Worm (Caenorhabditis elegans) whole organism, early embryonic: Measurements from ENCODE around the gene fbxb-92.

Source experiments
- F13C5.2 ChIP-seq: sonication (generic microtip); optimal IDR thresholded peaks from 2 replicates; lab custom pipeline; 2017; ENCODE audit warnings: mild to moderate bottlenecking, missing genetic modification characterization, inconsistent platforms, missing compliant biosample characterization
- ama-1 ChIP-seq: fragments of 150-350 bp; optimal IDR thresholded peaks from 2 replicates; lab custom pipeline; 2014
- ceh-13 ChIP-seq: fragments of 200-800 bp; sonication (Bioruptor generic); optimal IDR thresholded peaks from 2 replicates; lab custom pipeline; 2018; ENCODE audit warnings: mild to moderate bottlenecking, missing genetic modification characterization, missing compliant biosample characterization
- ceh-36 ChIP-seq: sonication (generic microtip); optimal IDR thresholded peaks from 2 replicates; lab custom pipeline; 2016; ENCODE audit warnings: missing genetic modification characterization, inconsistent platforms, missing compliant biosample characterization
- ets-7 ChIP-seq: sonication (generic microtip); optimal IDR thresholded peaks from 2 replicates; lab custom pipeline; 2016; ENCODE audit warnings: missing genotype, missing genetic modification characterization, missing compliant biosample characterization
- flt-1 ChIP-seq: fragments of 200-800 bp; sonication (Bioruptor generic); IDR thresholded peaks from 2 replicates; pipeline ENCODE4 v1.3.6; 2022; ENCODE audit warnings: missing genetic modification characterization, missing compliant biosample characterization
- hmbx-1 ChIP-seq: sonication (generic microtip); optimal IDR thresholded peaks from 2 replicates; lab custom pipeline; 2016; ENCODE audit warnings: mild to moderate bottlenecking, missing genetic modification characterization, missing compliant biosample characterization
- pes-1 ChIP-seq: fragments of 200-800 bp; sonication (Bioruptor generic); IDR thresholded peaks from 2 replicates; pipeline ENCODE4 v1.3.6; 2022; ENCODE audit warnings: missing genetic modification reagents, missing genetic modification characterization, missing compliant biosample characterization
- scrt-1 ChIP-seq: fragments of 200-800 bp; sonication (Bioruptor generic); IDR thresholded peaks from 2 replicates; pipeline ENCODE4 v1.3.6; 2022; ENCODE audit warnings: missing genetic modification characterization, missing compliant biosample characterization
- sea-1 ChIP-seq: fragments of 200-800 bp; sonication (Bioruptor generic); conservative IDR thresholded peaks from 2 replicates; pipeline ENCODE4 v1.3.6; 2022; ENCODE audit warnings: missing genetic modification characterization, missing compliant biosample characterization
- tbx-11 ChIP-seq: fragments of 200-800 bp; sonication (Bioruptor generic); IDR thresholded peaks from 2 replicates; pipeline ENCODE4 v1.3.6; 2022; ENCODE audit warnings: missing genetic modification characterization, missing compliant biosample characterization
- tbx-37 ChIP-seq: fragments of 200-800 bp; sonication (Bioruptor generic); conservative IDR thresholded peaks from 2 replicates; pipeline ENCODE4 v1.3.6; 2022; ENCODE audit warnings: missing genetic modification reagents, missing genetic modification characterization, missing compliant biosample characterization
- tra-4 ChIP-seq: sonication (generic microtip); optimal IDR thresholded peaks from 2 replicates; lab custom pipeline; 2017; ENCODE audit warnings: missing genetic modification characterization, missing compliant biosample characterization

- TF ChIP-seq sea-1 (GFP tag; lab: Robert Waterston, UW), result no peak
- TF ChIP-seq hmbx-1 (tag; lab: Kevin White, UChicago), result no peak
- TF ChIP-seq ama-1 (lab: Kevin White, UChicago), result no peak
- no peak for TF ChIP-seq ets-7 (tag; lab: Kevin White, UChicago)
- TF ChIP-seq ceh-36 (tag; lab: Kevin White, UChicago), result peak; percentile 51
- TF ChIP-seq flt-1 (GFP tag; lab: Robert Waterston, UW), result no peak
- TF ChIP-seq tbx-37 (GFP tag; lab: Robert Waterston, UW), result no peak
- no peak for TF ChIP-seq tbx-11 (GFP tag; lab: Robert Waterston, UW)
- TF ChIP-seq pes-1 (GFP tag; lab: Robert Waterston, UW), result no peak
- no peak for TF ChIP-seq tra-4
- TF ChIP-seq ceh-13 (GFP tag; lab: Kevin White, UChicago), result no peak
- TF ChIP-seq F13C5.2 (tag; lab: Kevin White, UChicago), result no peak
- no peak for TF ChIP-seq scrt-1 (GFP tag; lab: Robert Waterston, UW)
Observed at ce11 chrII:3711047-3711446, 36.3 kb downstream of the fbxb-92 start, which contains the start of gene fbxc-53.
